Worm (Caenorhabditis elegans) whole organism, L1 larva: ENCODE data around the gene Y43C5B.3.

ENCODE experiments used
- C16A3.4 ChIP-seq: fragments of 150-350 bp; optimal IDR thresholded peaks from 2 replicates; lab custom pipeline; 2014; ENCODE audit warnings: missing biosample characterization, missing genetic modification characterization
- C34B4.2 ChIP-seq: sonication (generic microtip); optimal IDR thresholded peaks from 2 replicates; lab custom pipeline; 2017; ENCODE audit warnings: mild to moderate bottlenecking, missing genetic modification characterization, missing compliant biosample characterization
- Y116A8C.19 ChIP-seq: sonication (generic microtip); optimal IDR thresholded peaks from 2 replicates; lab custom pipeline; 2016; ENCODE audit warnings: missing compliant biosample characterization, missing genetic modification characterization, borderline replicate concordance
- aha-1 ChIP-seq: fragments of 150-350 bp; optimal IDR thresholded peaks from 2 replicates; lab custom pipeline; 2014; ENCODE audit warnings: missing biosample characterization, missing genetic modification characterization
- alr-1 ChIP-seq: fragments of 200-800 bp; sonication (Bioruptor generic); optimal IDR thresholded peaks from 2 replicates; lab custom pipeline; 2018; ENCODE audit warnings: borderline replicate concordance, mild to moderate bottlenecking, missing genetic modification characterization, missing compliant biosample characterization
- ama-1 ChIP-seq: fragments of 150-350 bp; optimal IDR thresholded peaks from 2 replicates; lab custom pipeline; 2014
- blmp-1 ChIP-seq: fragments of 150-350 bp; optimal IDR thresholded peaks from 2 replicates; lab custom pipeline; 2014; ENCODE audit warnings: missing biosample characterization, missing genetic modification characterization
- ceh-63 ChIP-seq: fragments of 200-800 bp; sonication (Bioruptor generic); optimal IDR thresholded peaks from 2 replicates; lab custom pipeline; 2018; ENCODE audit warnings: mild to moderate bottlenecking, missing genetic modification characterization, missing compliant biosample characterization
- ceh-88 ChIP-seq: fragments of 200-800 bp; sonication (Bioruptor generic); IDR thresholded peaks from 2 replicates; pipeline ENCODE4 v1.3.6; 2022; ENCODE audit warnings: missing genetic modification characterization, missing compliant biosample characterization
- ceh-90 ChIP-seq: sonication (generic microtip); optimal IDR thresholded peaks from 2 replicates; lab custom pipeline; 2016; ENCODE audit warnings: missing genetic modification characterization, missing compliant biosample characterization
- dpl-1 ChIP-seq, 3 experiments: fragments of 150-350 bp in 2 of 3; sonication (generic microtip) in 1 of 3; optimal IDR thresholded peaks; 2 replicates each; lab custom pipeline; 2014 to 2017; ENCODE audit warnings: missing biosample characterization in 3 of 3, missing genetic modification characterization in 3 of 3, missing genetic modification reagents in 3 of 3
- efl-1 ChIP-seq, 4 experiments: fragments of 150-350 bp; optimal IDR thresholded peaks in 3 of 4; peaks in 1 of 4; 1 replicate in 1 of 4; 2 replicates in 3 of 4; lab custom pipeline; 2014; ENCODE audit warnings: missing biosample characterization in 2 of 4, missing genetic modification characterization in 2 of 4, missing genetic modification reagents in 2 of 4
- efl-3 ChIP-seq: fragments of 200-800 bp; sonication (Bioruptor generic); optimal IDR thresholded peaks from 2 replicates; lab custom pipeline; 2018; ENCODE audit warnings: mild to moderate bottlenecking, missing genetic modification characterization, missing compliant biosample characterization
- egl-13 ChIP-seq: sonication (generic microtip); optimal IDR thresholded peaks from 2 replicates; lab custom pipeline; 2016; ENCODE audit warnings: missing genotype, missing genetic modification reagents, missing genetic modification characterization, missing compliant biosample characterization
- egl-27 ChIP-seq, 2 experiments: fragments of 150-350 bp in 1 of 2; sonication (generic microtip); optimal IDR thresholded peaks; 3 replicates each; lab custom pipeline; 2017 to 2018; ENCODE audit warnings: missing biosample characterization in 2 of 2, missing genetic modification characterization in 2 of 2, missing genetic modification reagents in 2 of 2
- elt-2 ChIP-seq: sonication (generic microtip); optimal IDR thresholded peaks from 2 replicates; lab custom pipeline; 2016; ENCODE audit warnings: missing genetic modification characterization, mild to moderate bottlenecking, inconsistent platforms, missing compliant biosample characterization, missing genetic modification reagents
- ets-5 ChIP-seq: fragments of 200-800 bp; sonication (Bioruptor generic); IDR thresholded peaks from 2 replicates; pipeline ENCODE4 v1.3.6; 2022; ENCODE audit warnings: missing genetic modification characterization, missing compliant biosample characterization
- fkh-4 ChIP-seq: sonication (generic microtip); optimal IDR thresholded peaks from 2 replicates; lab custom pipeline; 2016; ENCODE audit warnings: missing compliant biosample characterization, missing genetic modification characterization, borderline replicate concordance
- hlh-17 ChIP-seq: fragments of 200-800 bp; sonication (Bioruptor generic); optimal IDR thresholded peaks from 2 replicates; lab custom pipeline; 2018; ENCODE audit warnings: missing genetic modification characterization, mild to moderate bottlenecking, missing compliant biosample characterization, moderate library complexity, borderline replicate concordance
- hpl-2 ChIP-seq: fragments of 150-350 bp; optimal IDR thresholded peaks from 2 replicates; lab custom pipeline; 2014; ENCODE audit warnings: missing biosample characterization, missing genetic modification reagents, missing genetic modification characterization
- isw-1 ChIP-seq: fragments of 200-800 bp; sonication (Bioruptor generic); IDR thresholded peaks from 2 replicates; pipeline ENCODE4 v1.3.6; 2022; ENCODE audit warnings: missing genetic modification characterization, missing compliant biosample characterization
- jun-1 ChIP-seq: fragments of 150-350 bp; optimal IDR thresholded peaks from 2 replicates; lab custom pipeline; 2014; ENCODE audit warnings: missing biosample characterization, missing genetic modification reagents, missing genetic modification characterization
- lin-14 ChIP-seq: fragments of 200-800 bp; sonication (Bioruptor generic); optimal IDR thresholded peaks from 2 replicates; lab custom pipeline; 2018; ENCODE audit warnings: mild to moderate bottlenecking, missing genetic modification characterization, moderate library complexity, missing compliant biosample characterization
- lin-15B ChIP-seq: fragments of 150-350 bp; sonication (generic microtip); optimal IDR thresholded peaks from 3 replicates; lab custom pipeline; 2014; ENCODE audit warnings: missing biosample characterization, missing genetic modification characterization
- lin-35 ChIP-seq, 2 experiments: fragments of 150-350 bp; optimal IDR thresholded peaks; 2 replicates each; lab custom pipeline; 2014; ENCODE audit warnings: missing biosample characterization in 2 of 2, missing genetic modification characterization in 2 of 2, missing genetic modification reagents in 2 of 2
- lir-3 ChIP-seq: sonication (generic microtip); optimal IDR thresholded peaks from 2 replicates; lab custom pipeline; 2016; ENCODE audit warnings: mild to moderate bottlenecking, missing genetic modification characterization, moderate library complexity, missing compliant biosample characterization; ENCODE audit not compliant: poor library complexity
- mab-9 ChIP-seq: fragments of 200-800 bp; sonication (Bioruptor generic); IDR thresholded peaks from 2 replicates; pipeline ENCODE4 v1.3.6; 2022; ENCODE audit warnings: missing genetic modification reagents, missing genetic modification characterization, missing compliant biosample characterization
- nhr-11 ChIP-seq: fragments of 150-350 bp; optimal IDR thresholded peaks from 2 replicates; lab custom pipeline; 2014; ENCODE audit warnings: missing biosample characterization, missing genetic modification characterization
- nhr-19 ChIP-seq: fragments of 200-800 bp; sonication (Bioruptor generic); conservative IDR thresholded peaks from 2 replicates; pipeline ENCODE4 v1.3.6; 2022; ENCODE audit warnings: missing genetic modification characterization, missing compliant biosample characterization
- nhr-20 ChIP-seq: sonication (generic microtip); optimal IDR thresholded peaks from 2 replicates; lab custom pipeline; 2016; ENCODE audit warnings: mild to moderate bottlenecking, missing genetic modification characterization, missing compliant biosample characterization
- nhr-237 ChIP-seq: fragments of 150-350 bp; optimal IDR thresholded peaks from 2 replicates; lab custom pipeline; 2014; ENCODE audit warnings: missing biosample characterization, missing genetic modification characterization
- nhr-47 ChIP-seq: sonication (generic microtip); optimal IDR thresholded peaks from 2 replicates; lab custom pipeline; 2016; ENCODE audit warnings: mild to moderate bottlenecking, missing genetic modification characterization, moderate library complexity, missing compliant biosample characterization
- nhr-71 ChIP-seq: sonication (generic microtip); optimal IDR thresholded peaks from 2 replicates; lab custom pipeline; 2016; ENCODE audit warnings: mild to moderate bottlenecking, missing genetic modification characterization, moderate library complexity, missing compliant biosample characterization
- nhr-76 ChIP-seq: sonication (generic microtip); optimal IDR thresholded peaks from 2 replicates; lab custom pipeline; 2017; ENCODE audit warnings: missing biosample characterization, missing genetic modification characterization
- nhr-84 ChIP-seq: sonication (generic microtip); optimal IDR thresholded peaks from 2 replicates; lab custom pipeline; 2017; ENCODE audit warnings: missing biosample characterization, missing genetic modification characterization
- nhr-90 ChIP-seq: sonication (generic microtip); optimal IDR thresholded peaks from 2 replicates; lab custom pipeline; 2016; ENCODE audit warnings: mild to moderate bottlenecking, missing genetic modification characterization, missing compliant biosample characterization; ENCODE audit not compliant: poor library complexity
- pax-3 ChIP-seq: fragments of 200-800 bp; sonication (Bioruptor generic); optimal IDR thresholded peaks from 2 replicates; lab custom pipeline; 2018; ENCODE audit warnings: mild to moderate bottlenecking, missing genetic modification characterization, moderate library complexity, missing compliant biosample characterization
- rnt-1 ChIP-seq: sonication (generic microtip); optimal IDR thresholded peaks from 2 replicates; lab custom pipeline; 2016; ENCODE audit warnings: mild to moderate bottlenecking, missing genetic modification characterization, moderate library complexity, missing compliant biosample characterization
- snpc-4 ChIP-seq: fragments of 150-350 bp; optimal IDR thresholded peaks from 2 replicates; lab custom pipeline; 2014; ENCODE audit warnings: missing biosample characterization, missing genetic modification characterization
- sptf-1 ChIP-seq: fragments of 150-350 bp; optimal IDR thresholded peaks from 2 replicates; lab custom pipeline; 2014; ENCODE audit warnings: missing biosample characterization, missing genetic modification characterization
- sup-37 ChIP-seq: fragments of 200-800 bp; sonication (Bioruptor generic); optimal IDR thresholded peaks from 2 replicates; lab custom pipeline; 2018; ENCODE audit warnings: mild to moderate bottlenecking, missing genetic modification characterization, missing compliant biosample characterization
- tlp-1 ChIP-seq: fragments of 150-350 bp; optimal IDR thresholded peaks from 2 replicates; lab custom pipeline; 2014; ENCODE audit warnings: missing biosample characterization, missing genetic modification characterization
- unc-30 ChIP-seq: sonication (generic microtip); optimal IDR thresholded peaks from 2 replicates; lab custom pipeline; 2017; ENCODE audit warnings: missing biosample characterization, missing genetic modification characterization
- unc-86 ChIP-seq: sonication (generic microtip); optimal IDR thresholded peaks from 2 replicates; lab custom pipeline; 2016; ENCODE audit warnings: missing genetic modification characterization, missing compliant biosample characterization
- vab-15 ChIP-seq: sonication (generic microtip); optimal IDR thresholded peaks from 2 replicates; lab custom pipeline; 2017; ENCODE audit warnings: missing genotype, mild to moderate bottlenecking, missing genetic modification characterization, missing compliant biosample characterization
- xbp-1 ChIP-seq: sonication (generic microtip); optimal IDR thresholded peaks from 2 replicates; lab custom pipeline; 2016; ENCODE audit warnings: missing genetic modification characterization, missing compliant biosample characterization
- zip-4 ChIP-seq: fragments of 200-800 bp; sonication (Bioruptor generic); optimal IDR thresholded peaks from 2 replicates; lab custom pipeline; 2018; ENCODE audit warnings: mild to moderate bottlenecking, missing genetic modification characterization, moderate library complexity, missing compliant biosample characterization
- ztf-11 ChIP-seq, 2 experiments: sonication (generic microtip); optimal IDR thresholded peaks; 2 replicates each; lab custom pipeline; 2016 to 2017; ENCODE audit warnings: missing genetic modification characterization in 2 of 2, missing biosample characterization in 1 of 2, missing compliant biosample characterization in 1 of 2
- ztf-4 ChIP-seq: fragments of 150-350 bp; optimal IDR thresholded peaks from 2 replicates; lab custom pipeline; 2014; ENCODE audit warnings: missing biosample characterization, missing genetic modification characterization

Y43C5B.3 gene

DNA sequence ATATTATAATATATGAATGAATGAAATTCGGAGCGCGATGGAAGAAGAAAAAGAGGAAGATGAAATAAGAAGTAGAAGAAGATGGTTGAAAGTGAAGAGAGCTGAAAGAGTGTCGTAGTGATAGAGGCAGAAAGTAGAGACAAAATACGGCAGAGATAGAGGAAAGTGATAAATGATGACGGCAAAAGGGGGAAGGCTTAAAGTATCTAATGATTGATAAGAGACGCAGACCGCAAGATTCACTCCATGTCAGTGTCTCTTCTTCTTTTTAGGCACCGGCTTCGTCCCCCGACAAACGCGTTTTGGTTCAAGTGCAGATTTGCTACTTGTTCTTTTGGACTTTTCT, 8.1 kb upstream of the Y43C5B.3 start (continued):
- TF ChIP-seq alr-1 (tag; lab: Kevin White, UChicago) (no peak), egl-13 (tag; lab: Kevin White, UChicago) (peak; percentile 75), blmp-1 (tag; lab: Kevin White, UChicago) (peak; percentile 98), mab-9 (0 out of 2 replicates have a peak, but pooled peaks have one; percentile 10), ztf-4 (tag; lab: Kevin White, UChicago) (no peak), sptf-1 (no peak), zip-4 (GFP tag; lab: Kevin White, UChicago) (no peak), nhr-71 (tag; lab: Kevin White, UChicago) (peak; percentile 85), hlh-17 (GFP tag; lab: Kevin White, UChicago) (no peak), lin-14 (GFP tag; lab: Kevin White, UChicago) (peak; percentile 80), efl-3 (GFP tag; lab: Kevin White, UChicago) (no peak), nhr-11 (tag; lab: Kevin White, UChicago) (peak; percentile 41), nhr-20 (tag; lab: Kevin White, UChicago) (peak; percentile 71), snpc-4 (tag; lab: Kevin White, UChicago) (no peak), unc-30 (tag; lab: Kevin White, UChicago) (no peak), nhr-237 (tag; lab: Kevin White, UChicago) (no peak), ztf-11 (tag; optimal IDR thresholded peaks at IDR 0.05; lab: Kevin White, UChicago) (no peak), hpl-2 (GFP tag; lab: Kevin White, UChicago) (peak; percentile 15), sup-37 (GFP tag; lab: Kevin White, UChicago) (peak; percentile 2), Y116A8C.19 (tag; lab: Kevin White, UChicago) (no peak), fkh-4 (tag; lab: Kevin White, UChicago) (no peak), vab-15 (tag; lab: Kevin White, UChicago) (no peak), elt-2 (tag; lab: Kevin White, UChicago) (peak; percentile 91), lir-3 (tag; lab: Kevin White, UChicago) (no peak), aha-1 (tag; lab: Kevin White, UChicago) (no peak), pax-3 (tag; lab: Kevin White, UChicago) (peak; percentile 78), nhr-76 (no peak), ama-1 (lab: Kevin White, UChicago) (no peak), ceh-90 (tag; lab: Kevin White, UChicago) (no peak), unc-86 (no peak), ceh-63 (GFP tag; lab: Kevin White, UChicago) (no peak)

DNA sequence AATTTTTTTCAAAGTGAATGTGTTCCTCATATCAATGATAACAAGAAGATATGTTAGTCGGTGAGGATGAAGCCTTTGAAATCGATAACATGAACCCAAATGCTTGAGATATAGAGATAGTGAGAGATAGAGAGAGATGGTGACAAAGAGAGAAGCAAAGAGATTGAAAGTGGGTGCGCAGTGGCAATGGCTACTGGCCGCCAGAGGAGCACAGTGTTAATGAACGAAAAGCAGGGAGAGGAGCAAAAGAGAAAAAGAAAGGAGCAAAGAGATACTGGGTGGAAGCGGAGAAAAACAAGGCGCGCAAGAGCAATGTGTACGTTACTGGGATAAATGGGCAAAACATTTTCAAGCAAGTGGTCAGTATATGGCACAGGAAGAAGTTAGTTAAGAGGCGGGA, 5.8 kb upstream of the Y43C5B.3 start:
- TF ChIP-seq egl-27 (tag; optimal IDR thresholded peaks at IDR 0.05; lab: Kevin White, UChicago) (no peak), nhr-84 (tag; lab: Kevin White, UChicago) (no peak), lin-15B (tag; lab: Kevin White, UChicago) (no peak), jun-1 (tag; lab: Kevin White, UChicago) (no peak), ceh-90 (tag; lab: Kevin White, UChicago) (no peak), ets-5 (GFP tag; lab: Robert Waterston, UW) (no peak), nhr-19 (GFP tag; lab: Robert Waterston, UW) (no peak), C34B4.2 (tag; lab: Kevin White, UChicago) (no peak), dpl-1 (GFP tag; optimal IDR thresholded peaks at IDR 0.05; lab: Kevin White, UChicago) (no peak), ceh-88 (GFP tag; lab: Robert Waterston, UW) (no peak), snpc-4 (tag; lab: Kevin White, UChicago) (no peak), alr-1 (tag; lab: Kevin White, UChicago) (no peak), isw-1 (no peak), nhr-237 (tag; lab: Kevin White, UChicago) (no peak), fkh-4 (tag; lab: Kevin White, UChicago) (no peak), ztf-4 (tag; lab: Kevin White, UChicago) (no peak), unc-86 (no peak), efl-1 (optimal IDR thresholded peaks at IDR 0.05; lab: Kevin White, UChicago) (peak in 1 of 2 experiments; percentile 41), efl-1 (GFP tag; optimal IDR thresholded peaks at IDR 0.05 in 1 of 2; lab: Kevin White, UChicago) (no peak), nhr-47 (tag; lab: Kevin White, UChicago) (no peak), vab-15 (tag; lab: Kevin White, UChicago) (no peak), blmp-1 (tag; lab: Kevin White, UChicago) (no peak), nhr-90 (tag; lab: Kevin White, UChicago) (no peak), tlp-1 (tag; lab: Kevin White, UChicago) (no peak), hlh-17 (GFP tag; lab: Kevin White, UChicago) (no peak), lin-35 (GFP tag; optimal IDR thresholded peaks at IDR 0.05; lab: Kevin White, UChicago) (peak in 1 of 2 experiments; percentile 22), xbp-1 (tag; lab: Kevin White, UChicago) (peak; percentile 23), elt-2 (tag; lab: Kevin White, UChicago) (no peak), rnt-1 (peak; percentile 70), lin-14 (GFP tag; lab: Kevin White, UChicago) (peak; percentile 80), C16A3.4 (tag; lab: Kevin White, UChicago) (no peak)
